Worm (Caenorhabditis elegans) whole organism, late embryonic: Measurements from ENCODE around the gene irg-2.

Source experiments
- ceh-34 ChIP-seq: sonication (generic microtip); optimal IDR thresholded peaks from 2 replicates; lab custom pipeline; 2016; ENCODE audit warnings: mild to moderate bottlenecking, missing genetic modification characterization, missing compliant biosample characterization
- fkh-10 ChIP-seq: fragments of 150-350 bp; optimal IDR thresholded peaks from 2 replicates; lab custom pipeline; 2014; ENCODE audit warnings: missing biosample characterization, missing genetic modification reagents, missing genetic modification characterization
- pha-4 ChIP-seq: fragments of 150-350 bp; optimal IDR thresholded peaks from 2 replicates; lab custom pipeline; 2018; ENCODE audit warnings: missing biosample characterization, missing genetic modification reagents, missing genetic modification characterization
- unc-86 ChIP-seq: sonication (generic microtip); optimal IDR thresholded peaks from 2 replicates; lab custom pipeline; 2016; ENCODE audit warnings: missing genetic modification characterization, missing compliant biosample characterization

ce11 chrV:4073455-4073854 lies 31.5 kb downstream of the irg-2 start, which contains the start of gene otpl-2:
- TF ChIP-seq ceh-34 (tag; lab: Kevin White, UChicago) (no peak), fkh-10 (GFP tag; lab: Kevin White, UChicago) (no peak), pha-4 (no peak), unc-86 (tag; lab: Kevin White, UChicago) (no peak)
